Fruit fly (Drosophila melanogaster) whole organism, embryonic: ENCODE measurements around the gene CG12118.

ENCODE experiments used
- Adf1 ChIP-seq: fragments of 200-800 bp; sonication (Bioruptor generic); IDR thresholded peaks from 2 replicates; pipeline ENCODE4 v1.3.6; 2022; ENCODE audit warnings: missing biosample characterization, missing genetic modification characterization
- CG10321 ChIP-seq: fragments of 200-800 bp; sonication (Bioruptor generic); IDR thresholded peaks from 2 replicates; pipeline ENCODE4 v1.3.6; 2022; ENCODE audit warnings: missing biosample characterization, missing genetic modification characterization
- CG10366 ChIP-seq: fragments of 200-800 bp; sonication (Bioruptor generic); IDR thresholded peaks from 2 replicates; pipeline ENCODE4 v1.3.6; 2022; ENCODE audit warnings: missing biosample characterization, missing genetic modification characterization
- CG10431 ChIP-seq: fragments of 200-800 bp; sonication (Bioruptor generic); optimal IDR thresholded peaks from 3 replicates; lab custom pipeline; 2018; ENCODE audit warnings: missing biosample characterization, mild to moderate bottlenecking, missing genetic modification characterization
- CG10979 ChIP-seq: fragments of 200-800 bp; sonication (Bioruptor generic); optimal IDR thresholded peaks from 2 replicates; lab custom pipeline; 2018; ENCODE audit warnings: missing biosample characterization, mild to moderate bottlenecking, missing genetic modification characterization, moderate library complexity
- CG11398 ChIP-seq: fragments of 200-800 bp; sonication (Bioruptor generic); optimal IDR thresholded peaks from 2 replicates; lab custom pipeline; 2016; ENCODE audit warnings: missing biosample characterization, missing genetic modification characterization
- CG11723 ChIP-seq: fragments of 200-800 bp; sonication (Bioruptor generic); optimal IDR thresholded peaks from 2 replicates; lab custom pipeline; 2017; ENCODE audit warnings: missing biosample characterization, mild to moderate bottlenecking, missing genetic modification characterization
- CG12219 ChIP-seq: fragments of 200-800 bp; sonication (Bioruptor generic); optimal IDR thresholded peaks from 3 replicates; lab custom pipeline; 2018; ENCODE audit warnings: missing biosample characterization, mild to moderate bottlenecking, missing genetic modification characterization
- CG12299 ChIP-seq: fragments of 200-800 bp; sonication (Bioruptor generic); optimal IDR thresholded peaks from 2 replicates; lab custom pipeline; 2018; ENCODE audit warnings: missing biosample characterization, mild to moderate bottlenecking, missing genetic modification characterization
- CG14667 ChIP-seq: fragments of 200-800 bp; sonication (Bioruptor generic); IDR thresholded peaks from 2 replicates; pipeline ENCODE4 v1.3.6; 2022; ENCODE audit warnings: missing biosample characterization, missing genetic modification characterization
- CG1602 ChIP-seq: fragments of 200-800 bp; sonication (Bioruptor generic); optimal IDR thresholded peaks from 3 replicates; lab custom pipeline; 2016; ENCODE audit warnings: missing biosample characterization, missing genetic modification characterization
- CG17361 ChIP-seq: fragments of 200-800 bp; sonication (Bioruptor generic); IDR thresholded peaks from 3 replicates; pipeline ENCODE4 v1.3.6; 2022; ENCODE audit warnings: missing biosample characterization, missing genetic modification characterization
- CG30431 ChIP-seq: fragments of 200-800 bp; sonication (Bioruptor generic); optimal IDR thresholded peaks from 2 replicates; lab custom pipeline; 2017; ENCODE audit warnings: missing biosample characterization, missing genetic modification characterization
- CG31365 ChIP-seq: fragments of 200-800 bp; sonication (Bioruptor generic); optimal IDR thresholded peaks from 2 replicates; lab custom pipeline; 2018; ENCODE audit warnings: missing biosample characterization, mild to moderate bottlenecking, missing genetic modification characterization
- CG4820 ChIP-seq: fragments of 200-800 bp; sonication (Bioruptor generic); optimal IDR thresholded peaks from 3 replicates; lab custom pipeline; 2016; ENCODE audit warnings: missing biosample characterization, missing genetic modification characterization
- CG6791 ChIP-seq: fragments of 200-800 bp; sonication (Bioruptor generic); IDR thresholded peaks from 3 replicates; pipeline ENCODE4 v1.3.6; 2022; ENCODE audit warnings: missing biosample characterization, missing genetic modification characterization; ENCODE audit not compliant: partially characterized antibody
- CG7928 ChIP-seq: fragments of 200-800 bp; sonication (Bioruptor generic); optimal IDR thresholded peaks from 2 replicates; lab custom pipeline; 2017; ENCODE audit warnings: missing biosample characterization, mild to moderate bottlenecking, missing genetic modification characterization
- Deaf1 ChIP-seq: fragments of 200-800 bp; optimal IDR thresholded peaks from 3 replicates; lab custom pipeline; 2019; ENCODE audit warnings: missing biosample characterization, mild to moderate bottlenecking, missing genetic modification characterization, moderate library complexity
- HLH3B ChIP-seq: fragments of 200-800 bp; sonication (Bioruptor generic); IDR thresholded peaks from 2 replicates; pipeline ENCODE4 v1.3.6; 2022; ENCODE audit warnings: missing biosample characterization, missing genetic modification characterization
- HLH54F ChIP-seq: fragments of 200-800 bp; sonication (Bioruptor generic); optimal IDR thresholded peaks from 3 replicates; lab custom pipeline; 2016; ENCODE audit warnings: missing biosample characterization, missing genetic modification characterization
- Hey ChIP-seq: fragments of 200-800 bp; sonication (Bioruptor generic); optimal IDR thresholded peaks from 3 replicates; lab custom pipeline; 2018; ENCODE audit warnings: missing biosample characterization, mild to moderate bottlenecking, missing genetic modification characterization
- HmgD ChIP-seq: fragments of 200-800 bp; sonication (Bioruptor generic); optimal IDR thresholded peaks from 3 replicates; lab custom pipeline; 2016; ENCODE audit warnings: missing biosample characterization, missing genetic modification characterization
- Lim3 ChIP-seq: fragments of 200-800 bp; sonication (Bioruptor generic); IDR thresholded peaks from 2 replicates; pipeline ENCODE4 v1.3.6; 2022; ENCODE audit warnings: missing biosample characterization, missing genetic modification characterization
- MESR4 ChIP-seq: fragments of 200-800 bp; sonication (Bioruptor generic); optimal IDR thresholded peaks from 2 replicates; lab custom pipeline; 2018; ENCODE audit warnings: missing biosample characterization, mild to moderate bottlenecking, missing genetic modification characterization, moderate library complexity
- Rx ChIP-seq: fragments of 200-800 bp; sonication (Bioruptor generic); IDR thresholded peaks from 2 replicates; pipeline ENCODE4 v1.3.6; 2022; ENCODE audit warnings: missing biosample characterization, missing genetic modification characterization
- Sin3A ChIP-seq: fragments of >200 bp; optimal IDR thresholded peaks from 2 replicates; lab custom pipeline; 2018
- Sox100B ChIP-seq: fragments of 200-800 bp; sonication (Bioruptor generic); optimal IDR thresholded peaks from 3 replicates; lab custom pipeline; 2018; ENCODE audit warnings: missing biosample characterization, mild to moderate bottlenecking, missing genetic modification characterization
- Sry-β ChIP-seq: fragments of 200-800 bp; sonication (Bioruptor generic); optimal IDR thresholded peaks from 2 replicates; lab custom pipeline; 2018; ENCODE audit warnings: missing biosample characterization, mild to moderate bottlenecking, missing genetic modification characterization, moderate library complexity
- ase ChIP-seq: fragments of 200-800 bp; sonication (Bioruptor generic); IDR thresholded peaks from 3 replicates; pipeline ENCODE4 v1.3.6; 2022; ENCODE audit warnings: missing biosample characterization, missing genetic modification characterization
- bowl ChIP-seq: fragments of 200-800 bp; sonication (Bioruptor generic); IDR thresholded peaks from 2 replicates; pipeline ENCODE4 v1.3.6; 2022; ENCODE audit warnings: missing biosample characterization, missing genetic modification characterization
- btn ChIP-seq: fragments of 200-800 bp; sonication (Bioruptor generic); optimal IDR thresholded peaks from 2 replicates; lab custom pipeline; 2016; ENCODE audit warnings: missing biosample characterization, missing genetic modification characterization
- chm ChIP-seq: fragments of 200-800 bp; sonication (Bioruptor generic); IDR thresholded peaks from 2 replicates; pipeline ENCODE4 v1.3.6; 2022; ENCODE audit warnings: missing biosample characterization, missing genetic modification characterization
- ems ChIP-seq: fragments of 200-800 bp; sonication (Bioruptor generic); optimal IDR thresholded peaks from 3 replicates; lab custom pipeline; 2016; ENCODE audit warnings: missing biosample characterization, missing genetic modification characterization
- exex ChIP-seq: fragments of 200-800 bp; sonication (Bioruptor generic); optimal IDR thresholded peaks from 4 replicates; lab custom pipeline; 2018; ENCODE audit warnings: missing biosample characterization, mild to moderate bottlenecking, missing genetic modification characterization, moderate library complexity
- inv ChIP-seq: fragments of 200-800 bp; sonication (Bioruptor generic); IDR thresholded peaks from 2 replicates; pipeline ENCODE4 v1.3.6; 2022; ENCODE audit warnings: missing biosample characterization, missing genetic modification characterization; ENCODE audit not compliant: partially characterized antibody
- nerfin-1 ChIP-seq: fragments of 200-800 bp; sonication (Bioruptor generic); optimal IDR thresholded peaks from 3 replicates; lab custom pipeline; 2019; ENCODE audit warnings: missing biosample characterization, mild to moderate bottlenecking, missing genetic modification characterization, moderate library complexity
- nmo ChIP-seq: fragments of 200-800 bp; sonication (Bioruptor generic); optimal IDR thresholded peaks from 2 replicates; lab custom pipeline; 2018; ENCODE audit warnings: missing biosample characterization, mild to moderate bottlenecking, missing genetic modification characterization, moderate library complexity
- oc ChIP-seq: fragments of 200-800 bp; sonication (Bioruptor generic); optimal IDR thresholded peaks from 2 replicates; lab custom pipeline; 2018; ENCODE audit warnings: missing biosample characterization, mild to moderate bottlenecking, missing genetic modification characterization, moderate library complexity
- prd ChIP-seq, 3 experiments: fragments of >200 bp in 2 of 3; fragments of 200-800 bp in 1 of 3; sonication (Bioruptor generic) in 1 of 3; optimal IDR thresholded peaks in 2 of 3; IDR thresholded peaks in 1 of 3; 2 replicates in 2 of 3; 3 replicates in 1 of 3; pipeline versions ENCODE4 v1.3.6 to Lab custom; 2017 to 2022; ENCODE audit warnings: missing biosample characterization in 1 of 3, missing genetic modification characterization in 1 of 3
- ranshi ChIP-seq: fragments of 200-800 bp; sonication (Bioruptor generic); IDR thresholded peaks from 2 replicates; pipeline ENCODE4 v1.3.6; 2022; ENCODE audit warnings: missing biosample characterization, missing genetic modification characterization
- sc ChIP-seq, 3 experiments: fragments of >200 bp in 2 of 3; fragments of 200-800 bp in 1 of 3; sonication (Bioruptor generic) in 1 of 3; optimal IDR thresholded peaks; 2 replicates in 2 of 3; 3 replicates in 1 of 3; lab custom pipeline; 2017; ENCODE audit warnings: mild to moderate bottlenecking in 1 of 3, missing biosample characterization in 1 of 3, missing genetic modification characterization in 1 of 3, missing genetic modification reagents in 1 of 3
- shn ChIP-seq: fragments of 200-800 bp; sonication (Bioruptor generic); optimal IDR thresholded peaks from 3 replicates; lab custom pipeline; 2016; ENCODE audit warnings: missing biosample characterization, missing genetic modification characterization
- slp2 ChIP-seq: fragments of 200-800 bp; sonication (Bioruptor generic); optimal IDR thresholded peaks from 2 replicates; lab custom pipeline; 2016; ENCODE audit warnings: missing biosample characterization, missing genetic modification characterization
- sna ChIP-seq: fragments of 200-800 bp; sonication (Bioruptor generic); IDR thresholded peaks from 2 replicates; pipeline ENCODE4 v1.3.6; 2022; ENCODE audit warnings: missing biosample characterization, missing genetic modification characterization; ENCODE audit not compliant: partially characterized antibody
- sqz ChIP-seq: fragments of 200-800 bp; sonication (Bioruptor generic); optimal IDR thresholded peaks from 3 replicates; lab custom pipeline; 2018; ENCODE audit warnings: missing biosample characterization, mild to moderate bottlenecking, missing genetic modification characterization
- ssp ChIP-seq: fragments of 200-800 bp; sonication (Bioruptor generic); IDR thresholded peaks from 2 replicates; pipeline ENCODE4 v1.3.6; 2022; ENCODE audit warnings: missing biosample characterization, missing genetic modification characterization
- tll ChIP-seq, 2 experiments: fragments of 200-800 bp in 1 of 2; fragments of >200 bp in 1 of 2; sonication (Bioruptor generic) in 1 of 2; optimal IDR thresholded peaks; 2 replicates each; lab custom pipeline; 2017 to 2019; ENCODE audit warnings: missing biosample characterization in 2 of 2, missing genetic modification characterization in 2 of 2, mild to moderate bottlenecking in 1 of 2, moderate library complexity in 1 of 2
- trh ChIP-seq: fragments of 200-800 bp; sonication (Bioruptor generic); optimal IDR thresholded peaks from 2 replicates; lab custom pipeline; 2016; ENCODE audit warnings: missing biosample characterization, missing genetic modification characterization
- usp ChIP-seq: fragments of >200 bp; optimal IDR thresholded peaks from 2 replicates; lab custom pipeline; 2017; ENCODE audit warnings: missing biosample characterization, missing genetic modification characterization
- zen ChIP-seq: fragments of 200-800 bp; sonication (Bioruptor generic); optimal IDR thresholded peaks from 3 replicates; lab custom pipeline; 2018; ENCODE audit warnings: missing biosample characterization, mild to moderate bottlenecking, missing genetic modification characterization, moderate library complexity

The CG12118 gene

dm6 chrX:9243417-9243884, 47.2 kb upstream of the CG12118 start, which contains the start of the genes mxc and Larp7 (continued):
- peak; percentile 55 for TF ChIP-seq ssp (GFP tag; lab: Robert Waterston, UW)
- peak; percentile 79 for TF ChIP-seq HLH54F (GFP tag; lab: Kevin White, UChicago)
- TF ChIP-seq ems (GFP tag; lab: Kevin White, UChicago): peak; percentile 37
- TF ChIP-seq sc (optimal IDR thresholded peaks at IDR 0.05; lab: Kevin White, UChicago): no peak
- no peak for TF ChIP-seq sc (GFP tag; optimal IDR thresholded peaks at IDR 0.05; lab: Kevin White, UChicago)
- peak; percentile 27 for TF ChIP-seq CG10979 (tag; lab: Kevin White, UChicago)
- no peak for TF ChIP-seq Deaf1
- no peak for TF ChIP-seq CG10321 (GFP tag; lab: Robert Waterston, UW)
- TF ChIP-seq CG10431 (GFP tag; lab: Kevin White, UChicago): no peak
- TF ChIP-seq Adf1 (GFP tag; lab: Robert Waterston, UW): 0 out of 2 replicates have a peak, but pooled peaks have one; percentile 26
- peak; percentile 57 for TF ChIP-seq slp2 (GFP tag; lab: Kevin White, UChicago)
- TF ChIP-seq CG11723 (GFP tag; lab: Kevin White, UChicago): no peak
- no peak for TF ChIP-seq CG31365 (tag; lab: Kevin White, UChicago)
- TF ChIP-seq Rx (GFP tag; lab: Robert Waterston, UW): no peak
- no peak for TF ChIP-seq sqz (GFP tag; lab: Kevin White, UChicago)
- TF ChIP-seq shn (GFP tag; lab: Kevin White, UChicago): peak; percentile 63
- TF ChIP-seq sna: peak; percentile 86
- peak in 1 of 2 experiments; percentile 85 for TF ChIP-seq tll (GFP tag; optimal IDR thresholded peaks at IDR 0.05; lab: Kevin White, UChicago)
- TF ChIP-seq oc (tag; lab: Kevin White, UChicago): no peak
- no peak for TF ChIP-seq Sox100B (GFP tag; lab: Kevin White, UChicago)
- TF ChIP-seq CG14667 (GFP tag; lab: Robert Waterston, UW): 0 out of 2 replicates have a peak, but pooled peaks have one; percentile 6
- TF ChIP-seq ase (GFP tag; lab: Robert Waterston, UW): no peak
- peak; percentile 41 for TF ChIP-seq zen (tag; lab: Kevin White, UChicago)
- peak; percentile 73 for TF ChIP-seq nmo (GFP tag; lab: Kevin White, UChicago)
- TF ChIP-seq Lim3: no peak
- no peak; the same call in 1 of the 3 replicates for TF ChIP-seq CG17361
- TF ChIP-seq trh (GFP tag; lab: Kevin White, UChicago): no peak
- no peak; the same call in 1 of the 2 replicates for TF ChIP-seq HLH3B (GFP tag; lab: Robert Waterston, UW)
- no peak for TF ChIP-seq ranshi (GFP tag; lab: Robert Waterston, UW)
- peak; percentile 98 for TF ChIP-seq Sin3A (lab: Kevin White, UChicago)
- no peak for TF ChIP-seq chm (GFP tag; lab: Robert Waterston, UW)
- peak; percentile 38; the same call in 1 of the 2 replicates for TF ChIP-seq CG10366 (GFP tag; lab: Robert Waterston, UW)
- peak; percentile 34 for TF ChIP-seq CG1602 (GFP tag; lab: Kevin White, UChicago)
- no peak for TF ChIP-seq CG12219 (GFP tag; lab: Kevin White, UChicago)
- no peak for TF ChIP-seq CG30431 (GFP tag; lab: Kevin White, UChicago)
- TF ChIP-seq Sry-β (GFP tag; lab: Kevin White, UChicago): no peak
- TF ChIP-seq CG4820 (GFP tag; lab: Kevin White, UChicago): peak; percentile 41
- TF ChIP-seq CG7928 (GFP tag; lab: Kevin White, UChicago): no peak
- TF ChIP-seq CG6791: peak; percentile 70; the same call in 2 of the 3 replicates
- no peak for TF ChIP-seq Hey (tag; lab: Kevin White, UChicago)
- no peak for TF ChIP-seq btn (GFP tag; lab: Kevin White, UChicago)
- TF ChIP-seq usp (GFP tag; lab: Kevin White, UChicago): no peak
- TF ChIP-seq nerfin-1: peak; percentile 47
- TF ChIP-seq CG12299: peak; percentile 8
- no peak for TF ChIP-seq prd (optimal IDR thresholded peaks at IDR 0.05; lab: Kevin White, UChicago)
- TF ChIP-seq prd (GFP tag; IDR thresholded peaks at IDR 0.05; lab: Robert Waterston, UW): peak; percentile 73; the same call in 2 of the 3 replicates
- TF ChIP-seq CG11398 (GFP tag; lab: Kevin White, UChicago): no peak
- TF ChIP-seq HmgD (GFP tag; lab: Kevin White, UChicago): peak; percentile 51
- TF ChIP-seq bowl: no peak
- TF ChIP-seq exex (tag; lab: Kevin White, UChicago): no peak
- no peak for TF ChIP-seq MESR4 (GFP tag; lab: Kevin White, UChicago)
- TF ChIP-seq inv (GFP tag; lab: Robert Waterston, UW): peak; percentile 88
